Worm (Caenorhabditis elegans): ENCODE measurements around the gene swsn-6.

DNA sequence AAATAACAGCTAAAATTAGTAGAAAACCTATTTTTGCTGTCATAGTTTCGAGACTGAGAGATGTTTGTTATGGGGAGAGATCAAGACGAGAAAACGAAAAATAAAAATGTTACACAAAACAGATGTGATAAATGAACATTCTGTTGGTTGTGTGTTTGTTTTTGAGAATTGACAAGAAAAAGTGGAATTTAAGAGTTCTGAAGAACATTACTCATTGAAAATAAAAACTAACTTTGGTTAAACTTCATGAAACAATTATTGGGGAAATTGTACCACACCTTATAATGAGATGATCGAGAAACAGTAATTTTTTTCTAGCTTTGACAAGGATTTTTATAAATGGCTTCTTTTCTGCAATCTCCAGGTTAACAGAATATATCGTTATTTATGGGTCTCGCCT, 41.5 kb upstream of the swsn-6 start, which contains the start of gene Y4C6B.7:
- TF ChIP-seq ztf-29 (GFP tag; IDR thresholded peaks at IDR 0.05), result no peak
- no peak for TF ChIP-seq cog-1 (tag; optimal IDR thresholded peaks at IDR 0.05)
- TF ChIP-seq ztf-23 (GFP tag; IDR thresholded peaks at IDR 0.05), result no peak
- TF ChIP-seq klf-2 (GFP tag; conservative IDR thresholded peaks at IDR 0.05), result no peak
- TF ChIP-seq tab-1 (GFP tag; IDR thresholded peaks at IDR 0.05), result no peak
- no peak for TF ChIP-seq med-1 (GFP tag; optimal IDR thresholded peaks at IDR 0.05; ENCODE audit: insufficient read depth)

Data from whole organism, midembryonic.